Worm (Caenorhabditis elegans): ENCODE measurements around the gene C37C3.9.

DNA sequence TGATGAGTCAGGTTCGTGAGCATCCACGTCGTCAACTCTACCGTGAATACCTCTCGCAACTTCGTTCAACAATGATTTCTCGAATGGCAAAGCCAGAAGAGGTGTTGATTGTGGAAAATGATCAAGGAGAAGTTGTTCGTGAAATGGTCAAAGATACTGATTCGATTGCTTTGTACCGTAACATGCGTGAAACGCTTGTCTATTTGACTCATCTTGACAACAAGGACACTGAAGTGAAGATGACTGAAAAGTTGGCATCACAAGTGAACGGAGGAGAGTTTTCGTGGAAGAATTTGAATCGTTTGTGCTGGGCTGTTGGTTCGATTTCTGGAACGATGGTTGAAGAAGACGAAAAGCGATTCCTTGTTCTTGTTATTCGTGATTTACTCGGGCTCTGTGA, 47.9 kb downstream of the C37C3.9 start:
- TF ChIP-seq ceh-82 (tag; optimal IDR thresholded peaks at IDR 0.05) = no peak
- TF ChIP-seq unc-62 (GFP tag; optimal IDR thresholded peaks at IDR 0.05) = no peak
